Fruit fly (Drosophila melanogaster) whole organism, prepupa: ENCODE measurements around the gene CG11694.

Source experiments
- CG11294 ChIP-seq: fragments of 200-800 bp; sonication (Bioruptor generic); IDR thresholded peaks from 2 replicates; pipeline ENCODE4 v1.3.6; 2022; ENCODE audit warnings: missing biosample characterization, missing genetic modification characterization
- CG1621 ChIP-seq: fragments of 200-800 bp; sonication (Bioruptor generic); optimal IDR thresholded peaks from 3 replicates; lab custom pipeline; 2018; ENCODE audit warnings: missing biosample characterization, mild to moderate bottlenecking, missing genetic modification characterization
- CG16779 ChIP-seq: fragments of 200-800 bp; sonication (Bioruptor generic); optimal IDR thresholded peaks from 3 replicates; lab custom pipeline; 2017; ENCODE audit warnings: missing biosample characterization, mild to moderate bottlenecking, missing genetic modification characterization
- Hr39 ChIP-seq: fragments of 200-800 bp; sonication (Bioruptor generic); optimal IDR thresholded peaks from 2 replicates; lab custom pipeline; 2016; ENCODE audit warnings: missing biosample characterization, missing genetic modification characterization
- Hr4 ChIP-seq: fragments of 200-800 bp; sonication (Bioruptor generic); optimal IDR thresholded peaks from 3 replicates; lab custom pipeline; 2016; ENCODE audit warnings: missing biosample characterization, missing genetic modification characterization

- TF ChIP-seq Hr39 (GFP tag; lab: Kevin White, UChicago) (no peak), CG16779 (tag; lab: Kevin White, UChicago) (no peak), CG11294 (GFP tag; lab: Robert Waterston, UW) (no peak), Hr4 (GFP tag; lab: Kevin White, UChicago) (no peak), CG1621 (tag; lab: Kevin White, UChicago) (no peak)
Measured at dm6 chr3R:8347835-8348234, 35.9 kb upstream of the CG11694 start.
